Worm (Caenorhabditis elegans) whole organism, mixed stage, embryonic: ENCODE data around the gene C52E4.7.

ENCODE experiments used
- M03D4.4 ChIP-seq: sonication (generic microtip); optimal IDR thresholded peaks from 2 replicates; lab custom pipeline; 2017; ENCODE audit warnings: mild to moderate bottlenecking, missing genetic modification characterization, missing compliant biosample characterization
- bed-3 ChIP-seq: fragments of 200-800 bp; sonication (Bioruptor generic); optimal IDR thresholded peaks from 3 replicates; lab custom pipeline; 2018; ENCODE audit warnings: mild to moderate bottlenecking, missing genetic modification characterization, moderate library complexity, missing compliant biosample characterization
- blmp-1 ChIP-seq: fragments of 150-350 bp; optimal IDR thresholded peaks from 2 replicates; lab custom pipeline; 2014; ENCODE audit warnings: missing biosample characterization, missing genetic modification characterization
- ceh-39 ChIP-seq: fragments of 150-350 bp; optimal IDR thresholded peaks from 2 replicates; lab custom pipeline; 2014; ENCODE audit warnings: missing biosample characterization, missing genetic modification characterization
- ceh-43 ChIP-seq: fragments of 200-800 bp; sonication (Bioruptor generic); optimal IDR thresholded peaks from 2 replicates; lab custom pipeline; 2018; ENCODE audit warnings: mild to moderate bottlenecking, missing genetic modification characterization, moderate library complexity, missing compliant biosample characterization
- ceh-83 ChIP-seq: fragments of 200-800 bp; sonication (Bioruptor generic); optimal IDR thresholded peaks from 2 replicates; lab custom pipeline; 2018; ENCODE audit warnings: mild to moderate bottlenecking, missing genetic modification characterization, missing compliant biosample characterization
- ces-1 ChIP-seq: fragments of 150-350 bp; optimal IDR thresholded peaks from 2 replicates; lab custom pipeline; 2014; ENCODE audit warnings: missing biosample characterization, missing genetic modification reagents, missing genetic modification characterization
- cnd-1 ChIP-seq: fragments of 200-800 bp; sonication (Bioruptor generic); optimal IDR thresholded peaks from 2 replicates; lab custom pipeline; 2018; ENCODE audit warnings: mild to moderate bottlenecking, missing genetic modification characterization, missing compliant biosample characterization
- drap-1 ChIP-seq: fragments of 200-800 bp; sonication (Bioruptor generic); optimal IDR thresholded peaks from 3 replicates; lab custom pipeline; 2018; ENCODE audit warnings: mild to moderate bottlenecking, missing genetic modification characterization, missing compliant biosample characterization
- elt-1 ChIP-seq: sonication (generic microtip); optimal IDR thresholded peaks from 2 replicates; lab custom pipeline; 2017; ENCODE audit warnings: missing genetic modification characterization, mild to moderate bottlenecking, missing compliant biosample characterization, antibody characterized with exemption, moderate library complexity, borderline replicate concordance; ENCODE audit not compliant: insufficient read depth
- elt-3 ChIP-seq: fragments of 150-350 bp; optimal IDR thresholded peaks from 2 replicates; lab custom pipeline; 2014; ENCODE audit warnings: missing biosample characterization, missing genetic modification characterization
- flh-1 ChIP-seq: fragments of 200-800 bp; sonication (Bioruptor generic); optimal IDR thresholded peaks from 2 replicates; lab custom pipeline; 2018; ENCODE audit warnings: mild to moderate bottlenecking, missing genetic modification characterization, moderate library complexity, missing compliant biosample characterization
- ham-2 ChIP-seq: fragments of 200-800 bp; sonication (Bioruptor generic); optimal IDR thresholded peaks from 2 replicates; lab custom pipeline; 2018; ENCODE audit warnings: mild to moderate bottlenecking, missing genetic modification characterization, missing compliant biosample characterization
- hlh-1 ChIP-seq: fragments of 150-350 bp; optimal IDR thresholded peaks from 2 replicates; lab custom pipeline; 2014; ENCODE audit warnings: missing biosample characterization, missing genetic modification reagents, missing genetic modification characterization
- lin-13 ChIP-seq: fragments of 150-350 bp; optimal IDR thresholded peaks from 2 replicates; lab custom pipeline; 2014; ENCODE audit warnings: missing biosample characterization, missing genetic modification characterization
- lin-32 ChIP-seq: fragments of 200-800 bp; sonication (Bioruptor generic); optimal IDR thresholded peaks from 2 replicates; lab custom pipeline; 2018; ENCODE audit warnings: mild to moderate bottlenecking, missing genetic modification characterization, missing compliant biosample characterization
- lsy-2 ChIP-seq: fragments of 150-350 bp; optimal IDR thresholded peaks from 2 replicates; lab custom pipeline; 2014; ENCODE audit warnings: missing biosample characterization, missing genetic modification characterization
- mab-5 ChIP-seq: fragments of 150-350 bp; optimal IDR thresholded peaks from 2 replicates; lab custom pipeline; 2014; ENCODE audit warnings: missing biosample characterization, missing genetic modification characterization
- mep-1 ChIP-seq: fragments of 150-350 bp; optimal IDR thresholded peaks from 2 replicates; lab custom pipeline; 2017; ENCODE audit warnings: missing biosample characterization, missing genetic modification reagents, missing genetic modification characterization, inconsistent platforms
- mls-2 ChIP-seq: sonication (generic microtip); optimal IDR thresholded peaks from 2 replicates; lab custom pipeline; 2016; ENCODE audit warnings: mild to moderate bottlenecking, missing genetic modification characterization, moderate library complexity, missing compliant biosample characterization
- nhr-12 ChIP-seq: fragments of 150-350 bp; optimal IDR thresholded peaks from 2 replicates; lab custom pipeline; 2014; ENCODE audit warnings: missing biosample characterization, missing genetic modification characterization
- nhr-2 ChIP-seq: fragments of 150-350 bp; optimal IDR thresholded peaks from 2 replicates; lab custom pipeline; 2014; ENCODE audit warnings: missing biosample characterization, missing genetic modification characterization
- nhr-237 ChIP-seq: fragments of 150-350 bp; optimal IDR thresholded peaks from 2 replicates; lab custom pipeline; 2014; ENCODE audit warnings: missing biosample characterization, missing genetic modification characterization
- nhr-28 ChIP-seq: fragments of 150-350 bp; optimal IDR thresholded peaks from 2 replicates; lab custom pipeline; 2014; ENCODE audit warnings: missing biosample characterization, missing genetic modification characterization
- nhr-76 ChIP-seq: sonication (generic microtip); optimal IDR thresholded peaks from 2 replicates; lab custom pipeline; 2017; ENCODE audit warnings: missing biosample characterization, missing genetic modification characterization
- pha-4 ChIP-seq: fragments of 150-350 bp; optimal IDR thresholded peaks from 2 replicates; lab custom pipeline; 2018; ENCODE audit warnings: missing biosample characterization, missing genetic modification reagents, missing genetic modification characterization
- sem-2 ChIP-seq: fragments of 200-800 bp; sonication (Bioruptor generic); optimal IDR thresholded peaks from 2 replicates; lab custom pipeline; 2018; ENCODE audit warnings: mild to moderate bottlenecking, missing genetic modification characterization, missing compliant biosample characterization
- snpc-4 ChIP-seq: fragments of 150-350 bp; optimal IDR thresholded peaks from 2 replicates; lab custom pipeline; 2014; ENCODE audit warnings: missing biosample characterization, missing genetic modification characterization
- sptf-1 ChIP-seq: sonication (generic microtip); optimal IDR thresholded peaks from 2 replicates; lab custom pipeline; 2017; ENCODE audit warnings: mild to moderate bottlenecking, missing genetic modification characterization, moderate library complexity, missing compliant biosample characterization
- tbx-8 ChIP-seq: fragments of 200-800 bp; sonication (Bioruptor generic); optimal IDR thresholded peaks from 2 replicates; lab custom pipeline; 2018; ENCODE audit warnings: mild to moderate bottlenecking, missing genetic modification characterization, moderate library complexity, missing compliant biosample characterization
- unc-120 ChIP-seq: sonication (generic microtip); optimal IDR thresholded peaks from 2 replicates; lab custom pipeline; 2017; ENCODE audit warnings: missing genetic modification characterization, missing compliant biosample characterization; ENCODE audit not compliant: poor library complexity, severe bottlenecking
- unc-39 ChIP-seq: fragments of 150-350 bp; optimal IDR thresholded peaks from 2 replicates; lab custom pipeline; 2014; ENCODE audit warnings: missing biosample characterization, missing genetic modification characterization
- unc-62 ChIP-seq: fragments of 150-350 bp; optimal IDR thresholded peaks from 2 replicates; lab custom pipeline; 2014; ENCODE audit warnings: missing biosample characterization, missing genetic modification reagents, missing genetic modification characterization
- zip-8 ChIP-seq: fragments of 150-350 bp; optimal IDR thresholded peaks from 2 replicates; lab custom pipeline; 2014; ENCODE audit warnings: missing biosample characterization, missing genetic modification characterization
- ztf-11 ChIP-seq: fragments of 150-350 bp; optimal IDR thresholded peaks from 2 replicates; lab custom pipeline; 2014; ENCODE audit warnings: missing biosample characterization, missing genetic modification characterization

Gene C52E4.7

DNA sequence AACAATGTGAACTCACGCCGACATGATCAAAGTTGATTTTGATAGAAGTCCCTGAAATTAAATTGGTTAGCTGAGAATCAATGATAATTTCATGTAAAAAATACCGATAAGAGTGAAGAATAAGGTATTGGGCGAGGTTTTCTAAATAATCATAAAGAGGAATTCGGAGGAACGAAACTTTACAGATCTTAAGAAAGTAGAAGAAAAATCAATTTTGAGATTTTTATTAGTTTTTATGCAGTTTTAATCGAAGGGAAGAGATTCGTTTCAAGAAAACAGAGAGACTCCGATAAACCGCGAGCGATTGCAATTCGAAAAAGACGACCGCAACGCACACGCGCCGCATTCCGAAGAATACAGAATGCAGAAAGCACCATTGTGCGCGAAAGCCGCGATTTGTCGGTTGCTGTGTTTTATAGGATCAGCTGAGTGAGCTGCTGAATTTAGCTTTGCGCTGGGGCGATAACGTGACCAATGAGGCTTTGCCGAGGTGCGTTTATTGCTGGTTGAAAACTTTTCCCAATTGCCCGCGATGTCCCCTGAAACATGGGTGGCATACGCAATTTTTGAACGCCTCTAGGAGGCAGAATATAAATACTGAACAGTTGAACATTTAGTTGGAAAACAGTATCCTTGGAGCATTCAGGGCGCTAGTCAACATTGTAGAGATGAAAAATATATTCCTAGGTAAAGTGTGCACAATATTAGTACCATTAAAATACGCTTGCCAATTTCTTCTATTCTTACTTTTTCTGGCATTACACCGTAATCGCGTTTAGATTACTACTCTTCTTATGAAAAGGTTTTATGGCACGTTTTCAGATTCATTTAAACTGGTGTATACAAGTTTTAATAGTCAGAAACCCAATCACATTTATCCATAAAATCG lies 14.2 kb upstream of the C52E4.7 start, which contains the start of gene snr-4:
snr-4 (minus strand) TSS at position 51 of the 889 bp plus-strand sequence.
- peak; percentile 66 for TF ChIP-seq ceh-83 (GFP tag; lab: Kevin White, UChicago)
- TF ChIP-seq elt-3 (tag; lab: Kevin White, UChicago), result no peak
- no peak for TF ChIP-seq mab-5 (tag; lab: Kevin White, UChicago)
- no peak for TF ChIP-seq flh-1 (GFP tag; lab: Kevin White, UChicago)
- TF ChIP-seq snpc-4 (tag; lab: Kevin White, UChicago), result no peak
- TF ChIP-seq ceh-39 (tag; lab: Kevin White, UChicago), result peak; percentile 92
- TF ChIP-seq lin-32 (GFP tag; lab: Kevin White, UChicago), result no peak
- TF ChIP-seq mls-2 (tag; lab: Kevin White, UChicago), result peak; percentile 41
- TF ChIP-seq cnd-1 (tag; lab: Kevin White, UChicago), result peak; percentile 57
- TF ChIP-seq ham-2 (GFP tag; lab: Kevin White, UChicago), result peak; percentile 76
- no peak for TF ChIP-seq nhr-2 (tag; lab: Kevin White, UChicago)
- no peak for TF ChIP-seq ceh-43 (GFP tag; lab: Kevin White, UChicago)
- TF ChIP-seq sem-2, result peak; percentile 51
- TF ChIP-seq ztf-11 (tag; lab: Kevin White, UChicago), result peak; percentile 54
- TF ChIP-seq nhr-237 (tag; lab: Kevin White, UChicago), result peak; percentile 49
- peak; percentile 31 for TF ChIP-seq elt-1 (tag; lab: Kevin White, UChicago)
- TF ChIP-seq unc-62 (GFP tag; lab: Kevin White, UChicago), result peak; percentile 25
- no peak for TF ChIP-seq bed-3 (GFP tag; lab: Kevin White, UChicago)
- TF ChIP-seq pha-4 (tag; lab: Kevin White, UChicago), result peak; percentile 92
- TF ChIP-seq lin-13 (tag; lab: Kevin White, UChicago), result peak; percentile 93
- peak; percentile 53 for TF ChIP-seq M03D4.4 (tag; lab: Kevin White, UChicago)
- TF ChIP-seq nhr-12 (tag; lab: Kevin White, UChicago), result peak; percentile 44
- TF ChIP-seq drap-1 (GFP tag; lab: Kevin White, UChicago), result peak; percentile 82
- TF ChIP-seq hlh-1 (tag; lab: Kevin White, UChicago), result peak; percentile 35
- TF ChIP-seq tbx-8 (GFP tag; lab: Kevin White, UChicago), result peak; percentile 64
- TF ChIP-seq lsy-2, result peak; percentile 81
- TF ChIP-seq sptf-1 (tag; lab: Kevin White, UChicago), result peak; percentile 72
- TF ChIP-seq ces-1, result peak; percentile 65
- TF ChIP-seq unc-120 (tag; lab: Kevin White, UChicago), result peak; percentile 71
- TF ChIP-seq unc-39 (tag; lab: Kevin White, UChicago), result no peak
- TF ChIP-seq blmp-1 (tag; lab: Kevin White, UChicago), result no peak
- no peak for TF ChIP-seq nhr-76 (tag; lab: Kevin White, UChicago)
- TF ChIP-seq nhr-28, result no peak
- no peak for TF ChIP-seq zip-8 (tag; lab: Kevin White, UChicago)
- peak; percentile 81 for TF ChIP-seq mep-1 (tag; lab: Kevin White, UChicago)

- TF ChIP-seq sptf-1 (tag; lab: Kevin White, UChicago), result peak; percentile 35
- peak; percentile 44 for TF ChIP-seq hlh-1 (tag; lab: Kevin White, UChicago)
- TF ChIP-seq unc-39 (tag; lab: Kevin White, UChicago), result no peak
- TF ChIP-seq flh-1 (GFP tag; lab: Kevin White, UChicago), result no peak
- peak; percentile 52 for TF ChIP-seq ces-1
- no peak for TF ChIP-seq lin-32 (GFP tag; lab: Kevin White, UChicago)
- peak; percentile 33 for TF ChIP-seq pha-4 (tag; lab: Kevin White, UChicago)
- no peak for TF ChIP-seq nhr-2 (tag; lab: Kevin White, UChicago)
- TF ChIP-seq lsy-2, result peak; percentile 50
- no peak for TF ChIP-seq nhr-28
- TF ChIP-seq mls-2 (tag; lab: Kevin White, UChicago), result no peak
- no peak for TF ChIP-seq ceh-43 (GFP tag; lab: Kevin White, UChicago)
- no peak for TF ChIP-seq drap-1 (GFP tag; lab: Kevin White, UChicago)
- TF ChIP-seq snpc-4 (tag; lab: Kevin White, UChicago), result no peak
- no peak for TF ChIP-seq sem-2
- TF ChIP-seq ceh-83 (GFP tag; lab: Kevin White, UChicago), result peak; percentile 0
- no peak for TF ChIP-seq bed-3 (GFP tag; lab: Kevin White, UChicago)
- no peak for TF ChIP-seq elt-3 (tag; lab: Kevin White, UChicago)
- no peak for TF ChIP-seq ham-2 (GFP tag; lab: Kevin White, UChicago)
- no peak for TF ChIP-seq mab-5 (tag; lab: Kevin White, UChicago)
- peak; percentile 68 for TF ChIP-seq nhr-237 (tag; lab: Kevin White, UChicago)
- TF ChIP-seq M03D4.4 (tag; lab: Kevin White, UChicago), result no peak
- TF ChIP-seq ceh-39 (tag; lab: Kevin White, UChicago), result no peak
- TF ChIP-seq blmp-1 (tag; lab: Kevin White, UChicago), result no peak
- TF ChIP-seq mep-1 (tag; lab: Kevin White, UChicago), result peak; percentile 69
- TF ChIP-seq unc-120 (tag; lab: Kevin White, UChicago), result no peak
- TF ChIP-seq nhr-76 (tag; lab: Kevin White, UChicago), result no peak
- no peak for TF ChIP-seq cnd-1 (tag; lab: Kevin White, UChicago)
- TF ChIP-seq lin-13 (tag; lab: Kevin White, UChicago), result peak; percentile 70
- no peak for TF ChIP-seq tbx-8 (GFP tag; lab: Kevin White, UChicago)
- TF ChIP-seq unc-62 (GFP tag; lab: Kevin White, UChicago), result peak; percentile 17
- no peak for TF ChIP-seq zip-8 (tag; lab: Kevin White, UChicago)
- no peak for TF ChIP-seq nhr-12 (tag; lab: Kevin White, UChicago)
- TF ChIP-seq ztf-11 (tag; lab: Kevin White, UChicago), result no peak
- no peak for TF ChIP-seq elt-1 (tag; lab: Kevin White, UChicago)
Measured at ce11 chrV:11982309-11982708, 11.8 kb upstream of the C52E4.7 start, which contains the start of gene rpt-1. rpt-1 (minus strand) TSS chrV:11982397.
